Worm (Caenorhabditis elegans) whole organism, L3 larva: ENCODE results near the gene Y45G5AM.6.
A peak's percentile ranks its signal among the peaks of the same experiment; 100 is the strongest.

Source experiments
- fkh-10 ChIP-seq: sonication (generic microtip); optimal IDR thresholded peaks from 2 replicates; lab custom pipeline; 2017; ENCODE audit warnings: missing biosample characterization, missing genetic modification reagents, missing genetic modification characterization
- nhr-23 ChIP-seq: fragments of 150-350 bp; optimal IDR thresholded peaks from 2 replicates; lab custom pipeline; 2014; ENCODE audit warnings: missing biosample characterization, missing genetic modification reagents, missing genetic modification characterization
- nhr-25 ChIP-seq: sonication (generic microtip); optimal IDR thresholded peaks from 2 replicates; lab custom pipeline; 2017; ENCODE audit warnings: missing biosample characterization, missing genetic modification characterization
- snpc-4 ChIP-seq: fragments of 150-350 bp; optimal IDR thresholded peaks from 2 replicates; lab custom pipeline; 2014; ENCODE audit warnings: missing biosample characterization, missing genetic modification characterization
- zag-1 ChIP-seq: fragments of 150-350 bp; optimal IDR thresholded peaks from 2 replicates; lab custom pipeline; 2014; ENCODE audit warnings: missing biosample characterization, missing genetic modification characterization

DNA sequence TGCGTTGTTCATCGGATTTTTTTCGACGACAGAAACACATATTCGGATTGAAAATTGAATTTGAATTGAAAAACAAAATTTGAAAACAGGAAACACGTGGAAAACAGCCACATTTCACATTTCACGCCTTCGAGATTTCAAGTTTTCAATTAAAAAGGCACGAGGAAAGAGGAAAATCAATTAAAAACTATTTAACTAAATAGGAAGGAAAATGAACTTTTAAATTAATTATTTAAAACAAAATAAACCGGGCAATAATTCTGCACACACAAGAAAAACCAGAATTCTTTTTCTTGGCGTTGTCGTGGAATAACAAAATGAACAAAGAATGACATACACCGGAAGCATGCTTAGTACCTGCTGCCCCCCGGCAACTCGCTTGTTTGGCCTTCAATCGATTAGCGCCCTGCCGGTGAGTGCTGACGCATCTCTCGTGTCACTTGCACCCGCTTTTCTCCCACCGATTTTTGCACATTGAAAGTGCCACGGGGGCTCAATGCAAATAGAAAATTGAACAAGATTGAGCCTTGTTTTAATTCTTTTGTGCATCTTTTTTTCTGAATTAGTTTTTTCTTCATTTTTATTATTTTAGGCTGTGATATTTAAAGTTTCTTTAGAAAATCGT is 42.6 kb upstream of the Y45G5AM.6 start, which contains the start of gene Y45G5AM.9:
- TF ChIP-seq snpc-4 (tag; lab: Kevin White, UChicago) (peak; percentile 83), zag-1 (tag; lab: Kevin White, UChicago) (no peak), nhr-25 (tag; lab: Kevin White, UChicago) (peak; percentile 74), nhr-23 (tag; lab: Kevin White, UChicago) (peak; percentile 66), fkh-10 (peak; percentile 6)
